Worm (Caenorhabditis elegans) whole organism, L4/young adult: Measurements from ENCODE around the gene srp-7.

Experiments used
- W03F9.2 ChIP-seq: fragments of 150-350 bp; optimal IDR thresholded peaks from 2 replicates; lab custom pipeline; 2014; ENCODE audit warnings: missing biosample characterization, missing genetic modification characterization
- dao-5 ChIP-seq: sonication (generic microtip); optimal IDR thresholded peaks from 2 replicates; lab custom pipeline; 2016; ENCODE audit warnings: missing genotype, missing genetic modification characterization, moderate library complexity, missing compliant biosample characterization
- him-1 ChIP-seq: sonication (generic microtip); optimal IDR thresholded peaks from 2 replicates; lab custom pipeline; 2016; ENCODE audit warnings: missing genotype, missing genetic modification reagents, missing genetic modification characterization, missing compliant biosample characterization

srp-7 gene

ce11 chrV:8223417-8223816 is 44.5 kb downstream of the srp-7 start:
- no peak for TF ChIP-seq him-1
- no peak for TF ChIP-seq W03F9.2
- no peak for TF ChIP-seq dao-5 (tag; lab: Kevin White, UChicago)

ce11 chrV:8224634-8225033 is 45.7 kb downstream of the srp-7 start, which contains the start of gene pax-1:
TSS of gene pax-1 (plus strand) at chrV:8224934.
- TF ChIP-seq dao-5 (tag; lab: Kevin White, UChicago) (no peak), him-1 (no peak), W03F9.2 (no peak)

ce11 chrV:8226812-8227211 is 47.9 kb downstream of the srp-7 start, which contains the start of gene K07C11.10:
TSS of gene K07C11.10 (minus strand) at chrV:8226912.
- TF ChIP-seq W03F9.2 (no peak), him-1 (no peak), dao-5 (tag; lab: Kevin White, UChicago) (no peak)

ce11 chrV:8228712-8229119 is 49.8 kb downstream of the srp-7 start:
- TF ChIP-seq W03F9.2 (peak; percentile 82), dao-5 (tag; lab: Kevin White, UChicago) (no peak), him-1 (peak; percentile 24)

- TF ChIP-seq W03F9.2 = no peak
- TF ChIP-seq him-1 = no peak
- TF ChIP-seq dao-5 (tag; lab: Kevin White, UChicago) = no peak
These were observed 51.1 kb downstream of the srp-7 start for ce11 chrV:8230056-8230455.
